4 worm cellular contexts compared by ENCODE assay signal in the genomic region with DNA sequence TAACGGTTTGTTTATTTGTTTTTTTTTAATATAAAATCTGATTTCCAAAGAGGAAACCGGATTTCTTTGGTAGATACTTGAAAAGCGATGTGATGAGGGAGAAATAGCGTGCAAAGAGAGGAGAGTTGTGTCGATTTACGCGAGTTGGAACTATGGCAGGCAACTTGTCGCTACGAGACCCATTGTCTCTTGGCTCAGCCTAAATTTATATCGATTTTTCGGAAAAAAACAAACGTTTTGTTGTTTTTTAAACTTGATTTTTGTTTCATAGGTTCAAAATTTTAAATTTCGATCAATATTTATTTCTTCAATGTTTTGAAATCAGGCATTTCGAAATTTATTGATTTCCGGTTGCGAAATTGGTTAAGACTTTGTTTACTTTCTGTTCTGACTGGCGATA.
TF ChIP-seq lines count a peak whose summit lies in the region.

A gene (minus strand): TSS at position 184 of the 400 bp plus-strand sequence.

TF ChIP-seq in whole organism, L1 larva, 84 proteins besides CTCF, POLR2A, EP300 and RAD21 (continued from another document):
- TF ChIP-seq ces-1 (GFP tag; optimal IDR thresholded peaks at IDR 0.05; lab: Kevin White, UChicago) (no peak), egl-13 (tag; optimal IDR thresholded peaks at IDR 0.05; lab: Kevin White, UChicago) (peak; percentile 14), lin-15B (tag; optimal IDR thresholded peaks at IDR 0.05; lab: Kevin White, UChicago) (peak; percentile 2), nhr-77 (tag; optimal IDR thresholded peaks at IDR 0.05; lab: Kevin White, UChicago) (peak; percentile 25), rnt-1 (tag; optimal IDR thresholded peaks at IDR 0.05; lab: Kevin White, UChicago) (peak; percentile 43), ceh-82 (tag; optimal IDR thresholded peaks at IDR 0.05; lab: Kevin White, UChicago) (peak in 2 of 3 experiments; percentile 4 to 42), C16A3.4 (tag; optimal IDR thresholded peaks at IDR 0.05; lab: Kevin White, UChicago) (peak; percentile 35), mdl-1 (tag; optimal IDR thresholded peaks at IDR 0.05; lab: Kevin White, UChicago) (peak in 1 of 2 experiments; percentile 39), alr-1 (tag; optimal IDR thresholded peaks at IDR 0.05; lab: Kevin White, UChicago; ENCODE audit: borderline replicate concordance) (no peak), elt-3 (tag; optimal IDR thresholded peaks at IDR 0.05; lab: Kevin White, UChicago) (peak in 2 of 6 experiments; percentile 2 to 17), nhr-47 (tag; optimal IDR thresholded peaks at IDR 0.05; lab: Kevin White, UChicago) (peak; percentile 50), unc-98 (GFP tag; IDR thresholded peaks at IDR 0.05; lab: Robert Waterston, UW) (no peak), isw-1 (GFP tag; IDR thresholded peaks at IDR 0.05; lab: Robert Waterston, UW) (peak; percentile 44), ceh-88 (GFP tag; IDR thresholded peaks at IDR 0.05; lab: Robert Waterston, UW) (no peak), zip-4 (GFP tag; optimal IDR thresholded peaks at IDR 0.05; lab: Kevin White, UChicago) (peak; percentile 47)
TF ChIP-seq in whole organism, L1 larva: peak in this region for 31.

TF ChIP-seq in whole organism, L2 larva, 48 proteins besides CTCF, POLR2A, EP300 and RAD21 (continued from another document):
- no peak for TF ChIP-seq sma-3 (GFP tag; optimal IDR thresholded peaks at IDR 0.05; lab: Kevin White, UChicago)
- no peak for TF ChIP-seq lin-13 (GFP tag; optimal IDR thresholded peaks at IDR 0.05; lab: Kevin White, UChicago)
- no peak for TF ChIP-seq elt-1 (tag; optimal IDR thresholded peaks at IDR 0.05; lab: Kevin White, UChicago)
- TF ChIP-seq ceh-82 (tag; optimal IDR thresholded peaks at IDR 0.05; lab: Kevin White, UChicago): no peak
- no peak for TF ChIP-seq Y55F3AM.14 (GFP tag; optimal IDR thresholded peaks at IDR 0.05; lab: Kevin White, UChicago)
- TF ChIP-seq F13H6.1 (tag; optimal IDR thresholded peaks at IDR 0.05; lab: Kevin White, UChicago): peak; percentile 46
- no peak for TF ChIP-seq elt-3 (tag; optimal IDR thresholded peaks at IDR 0.05; lab: Kevin White, UChicago)
- TF ChIP-seq nhr-25 (tag; optimal IDR thresholded peaks at IDR 0.05; lab: Kevin White, UChicago): peak; percentile 25
- no peak for TF ChIP-seq nhr-11 (tag; optimal IDR thresholded peaks at IDR 0.05; lab: Kevin White, UChicago)
- TF ChIP-seq lsy-2 (tag; optimal IDR thresholded peaks at IDR 0.05; lab: Kevin White, UChicago): peak; percentile 25 to 86
- no peak for TF ChIP-seq blmp-1 (tag; optimal IDR thresholded peaks at IDR 0.05; lab: Kevin White, UChicago; ENCODE audit: insufficient read depth)
- TF ChIP-seq unc-55 (GFP tag; optimal IDR thresholded peaks at IDR 0.05; lab: Kevin White, UChicago): peak; percentile 70
- TF ChIP-seq fos-1 (tag; optimal IDR thresholded peaks at IDR 0.05; lab: Kevin White, UChicago): no peak
- TF ChIP-seq alr-1 (tag; optimal IDR thresholded peaks at IDR 0.05; lab: Kevin White, UChicago): no peak

TF ChIP-seq in whole organism, L3 larva, 47 proteins besides CTCF, POLR2A, EP300 and RAD21 (continued from another document):
- TF ChIP-seq fkh-10 (GFP tag; optimal IDR thresholded peaks at IDR 0.05; lab: Kevin White, UChicago) (no peak), mdl-1 (tag; optimal IDR thresholded peaks at IDR 0.05; lab: Kevin White, UChicago) (no peak), ama-1 (optimal IDR thresholded peaks at IDR 0.05; lab: Kevin White, UChicago) (no peak), fkh-2 (tag; optimal IDR thresholded peaks at IDR 0.05; lab: Kevin White, UChicago) (no peak), lin-15B (tag; optimal IDR thresholded peaks at IDR 0.05; lab: Kevin White, UChicago) (peak; percentile 65), ZK546.5 (tag; optimal IDR thresholded peaks at IDR 0.05; lab: Kevin White, UChicago) (no peak), snpc-4 (tag; optimal IDR thresholded peaks at IDR 0.05; lab: Kevin White, UChicago) (peak; percentile 50), egl-5 (tag; optimal IDR thresholded peaks at IDR 0.05; lab: Kevin White, UChicago) (peak; percentile 67), lsy-12 (tag; optimal IDR thresholded peaks at IDR 0.05; lab: Kevin White, UChicago) (no peak), nhr-25 (tag; optimal IDR thresholded peaks at IDR 0.05; lab: Kevin White, UChicago) (no peak), elt-2 (tag; optimal IDR thresholded peaks at IDR 0.05; lab: Kevin White, UChicago) (peak; percentile 14), ceh-9 (tag; optimal IDR thresholded peaks at IDR 0.05; lab: Kevin White, UChicago) (no peak)

TF ChIP-seq in whole organism, L4 larva, 104 proteins besides CTCF, POLR2A, EP300 and RAD21 (continued from another document):
- TF ChIP-seq daf-16 (GFP tag; optimal IDR thresholded peaks at IDR 0.05; lab: Kevin White, UChicago) (no peak), daf-16 (tag; optimal IDR thresholded peaks at IDR 0.05; lab: Kevin White, UChicago) (peak; percentile 37)
TF ChIP-seq in whole organism, L4 larva: peak in this region for 14.
